Fruit fly (Drosophila melanogaster) whole organism, embryonic: ENCODE measurements around the gene CG13024.

ENCODE experiments used
- CG10959 ChIP-seq: fragments of 200-800 bp; sonication (Bioruptor generic); IDR thresholded peaks from 2 replicates; pipeline ENCODE4 v1.3.6; 2022; ENCODE audit warnings: missing biosample characterization, missing genetic modification characterization
- CG11085 ChIP-seq: fragments of 200-800 bp; sonication (Bioruptor generic); IDR thresholded peaks from 2 replicates; pipeline ENCODE4 v1.3.6; 2022; ENCODE audit warnings: missing biosample characterization, missing genetic modification characterization
- CG11504 ChIP-seq: fragments of 200-800 bp; sonication (Bioruptor generic); optimal IDR thresholded peaks from 3 replicates; lab custom pipeline; 2019; ENCODE audit warnings: missing biosample characterization, mild to moderate bottlenecking, missing genetic modification characterization, moderate library complexity
- CG11560 ChIP-seq: fragments of 200-800 bp; sonication (Bioruptor generic); IDR thresholded peaks from 3 replicates; pipeline ENCODE4 v1.3.6; 2022; ENCODE audit warnings: missing biosample characterization, missing genetic modification characterization
- CG12219 ChIP-seq: fragments of 200-800 bp; sonication (Bioruptor generic); optimal IDR thresholded peaks from 3 replicates; lab custom pipeline; 2018; ENCODE audit warnings: missing biosample characterization, mild to moderate bottlenecking, missing genetic modification characterization
- CG1233 ChIP-seq: fragments of 200-800 bp; sonication (Bioruptor generic); optimal IDR thresholded peaks from 4 replicates; lab custom pipeline; 2018; ENCODE audit warnings: missing biosample characterization, mild to moderate bottlenecking, missing genetic modification characterization
- CG12769 ChIP-seq: fragments of 200-800 bp; sonication (Bioruptor generic); optimal IDR thresholded peaks from 2 replicates; lab custom pipeline; 2019; ENCODE audit warnings: missing biosample characterization, mild to moderate bottlenecking, missing genetic modification characterization, moderate library complexity
- CG13894 ChIP-seq: fragments of 200-800 bp; sonication (Bioruptor generic); optimal IDR thresholded peaks from 3 replicates; lab custom pipeline; 2018; ENCODE audit warnings: missing biosample characterization, mild to moderate bottlenecking, missing genetic modification characterization, moderate library complexity
- CG14014 ChIP-seq: fragments of 200-800 bp; sonication (Bioruptor generic); IDR thresholded peaks from 2 replicates; pipeline ENCODE4 v1.3.6; 2022; ENCODE audit warnings: missing biosample characterization, missing genetic modification characterization
- CG14710 ChIP-seq: fragments of 200-800 bp; sonication (Bioruptor generic); optimal IDR thresholded peaks from 3 replicates; lab custom pipeline; 2019; ENCODE audit warnings: missing biosample characterization, mild to moderate bottlenecking, missing genetic modification characterization, moderate library complexity
- CG15011 ChIP-seq: fragments of 200-800 bp; sonication (Bioruptor generic); optimal IDR thresholded peaks from 3 replicates; lab custom pipeline; 2018; ENCODE audit warnings: missing biosample characterization, mild to moderate bottlenecking, missing genetic modification characterization
- CG15514 ChIP-seq: fragments of 200-800 bp; sonication (Bioruptor generic); optimal IDR thresholded peaks from 3 replicates; lab custom pipeline; 2017; ENCODE audit warnings: missing biosample characterization, missing genetic modification characterization, mild to moderate bottlenecking, moderate library complexity, missing genetic modification reagents
- CG1603 ChIP-seq: fragments of 200-800 bp; sonication (Bioruptor generic); optimal IDR thresholded peaks from 2 replicates; lab custom pipeline; 2019; ENCODE audit warnings: missing biosample characterization, mild to moderate bottlenecking, missing genetic modification characterization, moderate library complexity
- CG18262 ChIP-seq: fragments of 200-800 bp; optimal IDR thresholded peaks from 3 replicates; lab custom pipeline; 2019; ENCODE audit warnings: missing biosample characterization, mild to moderate bottlenecking, missing genetic modification characterization, moderate library complexity
- CG18476 ChIP-seq: fragments of 200-800 bp; sonication (Bioruptor generic); optimal IDR thresholded peaks from 2 replicates; lab custom pipeline; 2016; ENCODE audit warnings: missing biosample characterization, mild to moderate bottlenecking, missing genetic modification characterization
- CG18619 ChIP-seq: fragments of 200-800 bp; sonication (Bioruptor generic); optimal IDR thresholded peaks from 3 replicates; lab custom pipeline; 2017; ENCODE audit warnings: missing biosample characterization, mild to moderate bottlenecking, missing genetic modification characterization
- CG2678 ChIP-seq: fragments of 200-800 bp; sonication (Bioruptor generic); optimal IDR thresholded peaks from 3 replicates; lab custom pipeline; 2019; ENCODE audit warnings: missing biosample characterization, mild to moderate bottlenecking, missing genetic modification characterization, moderate library complexity
- CG32767 ChIP-seq: fragments of 200-800 bp; sonication (Bioruptor generic); IDR thresholded peaks from 2 replicates; pipeline ENCODE4 v1.3.6; 2022; ENCODE audit warnings: missing biosample characterization, missing genetic modification characterization
- CG7271 ChIP-seq: fragments of 200-800 bp; sonication (Bioruptor generic); optimal IDR thresholded peaks from 2 replicates; lab custom pipeline; 2018; ENCODE audit warnings: missing biosample characterization, mild to moderate bottlenecking, missing genetic modification characterization, moderate library complexity
- CG7786 ChIP-seq: fragments of 200-800 bp; sonication (Bioruptor generic); optimal IDR thresholded peaks from 2 replicates; lab custom pipeline; 2016; ENCODE audit warnings: missing biosample characterization, missing genetic modification characterization
- CG8944 ChIP-seq: fragments of 200-800 bp; sonication (Bioruptor generic); optimal IDR thresholded peaks from 3 replicates; lab custom pipeline; 2016; ENCODE audit warnings: missing biosample characterization, missing genetic modification characterization
- CTCF ChIP-seq: fragments of 200-800 bp; sonication (Bioruptor generic); optimal IDR thresholded peaks from 2 replicates; lab custom pipeline; 2017; ENCODE audit warnings: missing biosample characterization, mild to moderate bottlenecking, missing genetic modification characterization, moderate library complexity
- Eip74EF ChIP-seq, 2 experiments: fragments of 200-800 bp in 1 of 2; fragments of >200 bp in 1 of 2; sonication (Bioruptor generic) in 1 of 2; optimal IDR thresholded peaks; 2 replicates each; lab custom pipeline; 2017 to 2019; ENCODE audit warnings: missing biosample characterization in 2 of 2, missing genetic modification characterization in 2 of 2, mild to moderate bottlenecking in 1 of 2, moderate library complexity in 1 of 2
- Ets65A ChIP-seq: fragments of 200-800 bp; sonication (Bioruptor generic); peaks from one replicate; lab custom pipeline; 2016; ENCODE audit warnings: missing biosample characterization, missing genetic modification characterization
- HHEX ChIP-seq: fragments of 200-800 bp; sonication (Bioruptor generic); optimal IDR thresholded peaks from 3 replicates; lab custom pipeline; 2017; ENCODE audit warnings: missing biosample characterization, mild to moderate bottlenecking, missing genetic modification characterization, missing genetic modification reagents
- Hr51 ChIP-seq, 2 experiments: fragments of 200-800 bp; sonication (Bioruptor generic); optimal IDR thresholded peaks; 2 replicates in 1 of 2; 3 replicates in 1 of 2; lab custom pipeline; 2016 to 2018; ENCODE audit warnings: missing biosample characterization in 2 of 2, missing genetic modification characterization in 2 of 2, mild to moderate bottlenecking in 1 of 2, moderate library complexity in 1 of 2
- Lhr ChIP-seq: fragments of 200-800 bp; sonication (Bioruptor generic); optimal IDR thresholded peaks from 3 replicates; lab custom pipeline; 2017; ENCODE audit warnings: mild to moderate bottlenecking, missing biosample characterization, missing genetic modification reagents, missing genetic modification characterization
- Neu2 ChIP-seq: fragments of 200-800 bp; sonication (Bioruptor generic); optimal IDR thresholded peaks from 3 replicates; lab custom pipeline; 2016; ENCODE audit warnings: missing biosample characterization, missing genetic modification characterization, borderline replicate concordance
- Optix ChIP-seq: fragments of 200-800 bp; sonication (Bioruptor generic); IDR thresholded peaks from 3 replicates; pipeline ENCODE4 v1.3.6; 2022; ENCODE audit warnings: missing biosample characterization, missing genetic modification characterization
- PHDP ChIP-seq: fragments of 200-800 bp; sonication (Bioruptor generic); optimal IDR thresholded peaks from 3 replicates; lab custom pipeline; 2018; ENCODE audit warnings: missing biosample characterization, mild to moderate bottlenecking, missing genetic modification characterization, moderate library complexity
- Sry-δ ChIP-seq: fragments of 200-800 bp; sonication (Bioruptor generic); optimal IDR thresholded peaks from 2 replicates; lab custom pipeline; 2016; ENCODE audit warnings: missing biosample characterization, missing genetic modification characterization
- Xbp1 ChIP-seq: fragments of 200-800 bp; sonication (Bioruptor generic); optimal IDR thresholded peaks from 3 replicates; lab custom pipeline; 2016; ENCODE audit warnings: missing biosample characterization, mild to moderate bottlenecking, missing genetic modification characterization
- cg ChIP-seq: fragments of 200-800 bp; sonication (Bioruptor generic); optimal IDR thresholded peaks from 3 replicates; lab custom pipeline; 2019; ENCODE audit warnings: missing biosample characterization, mild to moderate bottlenecking, missing genetic modification characterization, moderate library complexity
- hkb ChIP-seq, 2 experiments: fragments of 200-800 bp in 1 of 2; fragments of >200 bp in 1 of 2; sonication (Bioruptor generic) in 1 of 2; IDR thresholded peaks in 1 of 2; optimal IDR thresholded peaks in 1 of 2; 2 replicates each; pipeline versions ENCODE4 v1.3.6 to Lab custom; 2017 to 2022; ENCODE audit warnings: missing biosample characterization in 1 of 2, missing genetic modification characterization in 1 of 2
- jing ChIP-seq: fragments of 200-800 bp; sonication (Bioruptor generic); optimal IDR thresholded peaks from 2 replicates; lab custom pipeline; 2018; ENCODE audit warnings: missing biosample characterization, mild to moderate bottlenecking, missing genetic modification characterization
- lab ChIP-seq: fragments of 200-800 bp; sonication (Bioruptor generic); optimal IDR thresholded peaks from 3 replicates; lab custom pipeline; 2017; ENCODE audit warnings: missing biosample characterization, missing genetic modification characterization, mild to moderate bottlenecking, moderate library complexity, missing genetic modification reagents
- lilli ChIP-seq: fragments of 200-800 bp; sonication (Bioruptor generic); optimal IDR thresholded peaks from 3 replicates; lab custom pipeline; 2016; ENCODE audit warnings: missing biosample characterization, missing genetic modification characterization
- maf-S ChIP-seq: fragments of 200-800 bp; sonication (Bioruptor generic); optimal IDR thresholded peaks from 2 replicates; lab custom pipeline; 2016; ENCODE audit warnings: missing biosample characterization, missing genetic modification characterization
- mld ChIP-seq: fragments of 200-800 bp; sonication (Bioruptor generic); IDR thresholded peaks from 3 replicates; pipeline ENCODE4 v1.3.6; 2022; ENCODE audit warnings: missing biosample characterization, missing genetic modification characterization; ENCODE audit not compliant: partially characterized antibody
- nmo ChIP-seq: fragments of 200-800 bp; sonication (Bioruptor generic); optimal IDR thresholded peaks from 2 replicates; lab custom pipeline; 2018; ENCODE audit warnings: missing biosample characterization, mild to moderate bottlenecking, missing genetic modification characterization, moderate library complexity
- nom ChIP-seq: fragments of 200-800 bp; sonication (Bioruptor generic); optimal IDR thresholded peaks from 2 replicates; lab custom pipeline; 2017; ENCODE audit warnings: missing biosample characterization, missing genetic modification characterization, mild to moderate bottlenecking, moderate library complexity, missing genetic modification reagents
- pum ChIP-seq: fragments of 200-800 bp; sonication (Bioruptor generic); optimal IDR thresholded peaks from 2 replicates; lab custom pipeline; 2016; ENCODE audit warnings: missing biosample characterization, missing genetic modification characterization
- row ChIP-seq: fragments of 200-800 bp; sonication (Bioruptor generic); IDR thresholded peaks from 3 replicates; pipeline ENCODE4 v1.3.6; 2022; ENCODE audit warnings: missing biosample characterization, missing genetic modification characterization
- sens ChIP-seq: fragments of 200-800 bp; sonication (Bioruptor generic); peaks from one replicate; lab custom pipeline; 2016; ENCODE audit warnings: missing biosample characterization, missing genetic modification characterization
- slou ChIP-seq: fragments of 200-800 bp; sonication (Bioruptor generic); optimal IDR thresholded peaks from 3 replicates; lab custom pipeline; 2016; ENCODE audit warnings: missing biosample characterization, missing genetic modification characterization
- slp2 ChIP-seq: fragments of 200-800 bp; sonication (Bioruptor generic); optimal IDR thresholded peaks from 2 replicates; lab custom pipeline; 2016; ENCODE audit warnings: missing biosample characterization, missing genetic modification characterization
- sr ChIP-seq: fragments of 200-800 bp; sonication (Bioruptor generic); IDR thresholded peaks from 3 replicates; pipeline ENCODE4 v1.3.6; 2022; ENCODE audit warnings: missing biosample characterization, missing genetic modification characterization
- stwl ChIP-seq: fragments of 200-800 bp; sonication (Bioruptor generic); optimal IDR thresholded peaks from 3 replicates; lab custom pipeline; 2018; ENCODE audit warnings: missing biosample characterization, mild to moderate bottlenecking, missing genetic modification characterization, moderate library complexity
- ttk ChIP-seq: fragments of 200-800 bp; sonication (Bioruptor generic); IDR thresholded peaks from 2 replicates; pipeline ENCODE4 v2.1.2; 2022; ENCODE audit warnings: missing biosample characterization, missing genetic modification characterization
- vvl ChIP-seq: fragments of 200-800 bp; sonication (Bioruptor generic); IDR thresholded peaks from 2 replicates; pipeline ENCODE4 v1.3.6; 2022; ENCODE audit warnings: missing biosample characterization, missing genetic modification characterization

Gene CG13024

dm6 chr3L:16760274-16760673 is 68.6 kb downstream of the CG13024 start (continued):
- peak in 1 of 2 experiments; percentile 11 for TF ChIP-seq Hr51 (GFP tag; optimal IDR thresholded peaks at IDR 0.05; lab: Kevin White, UChicago)
- TF ChIP-seq CTCF, result no peak
- TF ChIP-seq CG14014 (GFP tag; lab: Robert Waterston, UW), result no peak
- peak; percentile 39; the same call in 1 of the 2 replicates for TF ChIP-seq vvl
- no peak for TF ChIP-seq sr (GFP tag; lab: Robert Waterston, UW)
- peak in 1 of 2 experiments; percentile 1 for TF ChIP-seq Eip74EF (GFP tag; optimal IDR thresholded peaks at IDR 0.05; lab: Kevin White, UChicago)
- peak; percentile 92 for TF ChIP-seq sens (GFP tag; lab: Kevin White, UChicago)
- no peak for TF ChIP-seq maf-S (GFP tag; lab: Kevin White, UChicago)
- no peak for TF ChIP-seq CG7271 (tag; lab: Kevin White, UChicago)
- TF ChIP-seq Sry-δ (GFP tag; lab: Kevin White, UChicago), result no peak
- TF ChIP-seq slou (GFP tag; lab: Kevin White, UChicago), result no peak
- TF ChIP-seq CG12769 (tag; lab: Kevin White, UChicago), result peak; percentile 44
- no peak for TF ChIP-seq CG32767 (GFP tag; lab: Robert Waterston, UW)
- TF ChIP-seq lilli (GFP tag; lab: Kevin White, UChicago), result peak; percentile 35
- TF ChIP-seq CG1233 (GFP tag; lab: Kevin White, UChicago), result no peak
- TF ChIP-seq CG13894, result peak; percentile 13
- peak; percentile 39 for TF ChIP-seq CG2678 (tag; lab: Kevin White, UChicago)
- no peak for TF ChIP-seq Neu2 (GFP tag; lab: Kevin White, UChicago)
- peak; percentile 45 for TF ChIP-seq PHDP (tag; lab: Kevin White, UChicago)
- no peak for TF ChIP-seq CG7786 (GFP tag; lab: Kevin White, UChicago)
- no peak for TF ChIP-seq CG15514 (GFP tag; lab: Kevin White, UChicago)
- TF ChIP-seq CG14710 (tag; lab: Kevin White, UChicago), result peak; percentile 9
- no peak for TF ChIP-seq stwl (tag; lab: Kevin White, UChicago)
- TF ChIP-seq CG18262 (tag; lab: Kevin White, UChicago), result peak; percentile 57
- TF ChIP-seq CG11504 (tag; lab: Kevin White, UChicago), result peak; percentile 61
- TF ChIP-seq jing (GFP tag; lab: Kevin White, UChicago), result peak; percentile 18
- peak; percentile 31 for TF ChIP-seq pum (GFP tag; lab: Kevin White, UChicago)
- TF ChIP-seq HHEX, result peak; percentile 30
- TF ChIP-seq Optix (GFP tag; lab: Robert Waterston, UW), result peak; percentile 66; the same call in 2 of the 3 replicates
- peak; percentile 67 for TF ChIP-seq row (GFP tag; lab: Robert Waterston, UW)
- TF ChIP-seq lab (GFP tag; lab: Kevin White, UChicago), result peak; percentile 0
- TF ChIP-seq CG11560 (tag; lab: Robert Waterston, UW), result no peak
- peak; percentile 51 for TF ChIP-seq Xbp1 (GFP tag; lab: Kevin White, UChicago)
- TF ChIP-seq CG18619 (GFP tag; lab: Kevin White, UChicago), result peak; percentile 4
- no peak for TF ChIP-seq cg
- TF ChIP-seq CG12219 (GFP tag; lab: Kevin White, UChicago), result peak; percentile 23
- peak; percentile 49 for TF ChIP-seq nmo (GFP tag; lab: Kevin White, UChicago)
- TF ChIP-seq CG15011, result no peak
- TF ChIP-seq ttk (GFP tag; lab: Robert Waterston, UW), result no peak
- no peak for TF ChIP-seq CG10959
- peak; percentile 32 for TF ChIP-seq slp2 (GFP tag; lab: Kevin White, UChicago)
- TF ChIP-seq mld (GFP tag; lab: Robert Waterston, UW), result no peak
- no peak for TF ChIP-seq hkb (optimal IDR thresholded peaks at IDR 0.05; lab: Kevin White, UChicago)
- no peak for TF ChIP-seq hkb (GFP tag; IDR thresholded peaks at IDR 0.05; lab: Robert Waterston, UW)
- TF ChIP-seq Ets65A, result peak; percentile 92
- peak; percentile 4 for TF ChIP-seq Lhr (GFP tag; lab: Kevin White, UChicago)
- TF ChIP-seq CG1603 (tag; lab: Kevin White, UChicago), result peak; percentile 69
- TF ChIP-seq CG18476 (GFP tag; lab: Kevin White, UChicago), result no peak
- no peak for TF ChIP-seq nom (GFP tag; lab: Kevin White, UChicago)
- peak; percentile 6 for TF ChIP-seq CG8944 (GFP tag; lab: Kevin White, UChicago)
- TF ChIP-seq CG11085 (GFP tag; lab: Robert Waterston, UW), result no peak
